Worm (Caenorhabditis elegans): ENCODE measurements around the gene pygl-1.

pygl-1 gene

ce11 chrV:3575759-3576158 is 3.1 kb upstream of the pygl-1 start, which contains the start of gene grl-27:
TSS of gene grl-27 (minus strand) at chrV:3575859.
- TF ChIP-seq elt-3 (tag; optimal IDR thresholded peaks at IDR 0.05): no peak
- no peak for TF ChIP-seq mls-2 (tag; optimal IDR thresholded peaks at IDR 0.05)
- no peak for TF ChIP-seq ceh-83 (GFP tag; optimal IDR thresholded peaks at IDR 0.05)
- TF ChIP-seq elt-1 (tag; optimal IDR thresholded peaks at IDR 0.05; ENCODE audit: borderline replicate concordance, insufficient read depth): no peak
- no peak for TF ChIP-seq M03D4.4 (tag; optimal IDR thresholded peaks at IDR 0.05)
- TF ChIP-seq snpc-4 (tag; optimal IDR thresholded peaks at IDR 0.05): no peak
- no peak for TF ChIP-seq ces-1 (GFP tag; optimal IDR thresholded peaks at IDR 0.05)
- no peak for TF ChIP-seq ceh-39 (tag; optimal IDR thresholded peaks at IDR 0.05)
- no peak for TF ChIP-seq unc-62 (GFP tag; optimal IDR thresholded peaks at IDR 0.05)

DNA sequence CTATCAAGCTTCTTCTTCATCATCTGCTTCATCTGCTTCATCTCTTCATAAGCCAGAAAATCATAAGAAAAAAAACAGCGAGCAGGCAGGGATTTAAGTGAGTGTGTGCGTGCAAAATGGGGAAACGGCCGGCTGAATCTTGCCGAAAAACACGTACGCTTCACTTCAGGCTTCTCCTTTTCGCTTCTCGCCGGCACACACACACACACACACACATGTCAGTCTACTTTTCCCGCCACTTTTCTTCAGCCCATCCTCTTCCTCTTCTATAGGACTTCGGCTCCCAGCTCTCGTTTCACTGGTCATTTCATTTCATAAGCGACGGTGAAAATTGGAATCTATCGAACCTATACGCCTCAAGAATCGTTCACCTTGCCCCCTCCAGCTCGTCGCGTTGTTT is 425 bp downstream of the pygl-1 start:
- TF ChIP-seq nhr-237 (tag; optimal IDR thresholded peaks at IDR 0.05): no peak
- TF ChIP-seq elt-3 (tag; optimal IDR thresholded peaks at IDR 0.05): no peak
- no peak for TF ChIP-seq nhr-76 (tag; optimal IDR thresholded peaks at IDR 0.05)
- no peak for TF ChIP-seq drap-1 (GFP tag; optimal IDR thresholded peaks at IDR 0.05)
- no peak for TF ChIP-seq mls-2 (tag; optimal IDR thresholded peaks at IDR 0.05)
- TF ChIP-seq nhr-28 (tag; optimal IDR thresholded peaks at IDR 0.05): no peak
- no peak for TF ChIP-seq unc-62 (GFP tag; optimal IDR thresholded peaks at IDR 0.05)
- no peak for TF ChIP-seq sptf-1 (tag; optimal IDR thresholded peaks at IDR 0.05)
- no peak for TF ChIP-seq lin-32 (GFP tag; optimal IDR thresholded peaks at IDR 0.05)
- TF ChIP-seq mep-1 (tag; optimal IDR thresholded peaks at IDR 0.05): no peak
- no peak for TF ChIP-seq mab-5 (tag; optimal IDR thresholded peaks at IDR 0.05)
- no peak for TF ChIP-seq sem-2 (GFP tag; optimal IDR thresholded peaks at IDR 0.05)
- no peak for TF ChIP-seq nhr-2 (tag; optimal IDR thresholded peaks at IDR 0.05)
- no peak for TF ChIP-seq unc-39 (tag; optimal IDR thresholded peaks at IDR 0.05)
- no peak for TF ChIP-seq ztf-11 (tag; optimal IDR thresholded peaks at IDR 0.05)
- no peak for TF ChIP-seq ceh-83 (GFP tag; optimal IDR thresholded peaks at IDR 0.05)

ce11 chrV:3579795-3580194 is 972 bp downstream of the pygl-1 start:
- TF ChIP-seq lsy-2 (tag; optimal IDR thresholded peaks at IDR 0.05): peak; percentile 6
- peak; percentile 67 for TF ChIP-seq hlh-1 (tag; optimal IDR thresholded peaks at IDR 0.05)
- no peak for TF ChIP-seq ceh-39 (tag; optimal IDR thresholded peaks at IDR 0.05)
- TF ChIP-seq nhr-76 (tag; optimal IDR thresholded peaks at IDR 0.05): no peak

ce11 chrV:3580385-3580784 is 1.6 kb downstream of the pygl-1 start:
- no peak for TF ChIP-seq unc-62 (GFP tag; optimal IDR thresholded peaks at IDR 0.05)
- no peak for TF ChIP-seq zip-8 (tag; optimal IDR thresholded peaks at IDR 0.05)
- TF ChIP-seq drap-1 (GFP tag; optimal IDR thresholded peaks at IDR 0.05): no peak
- no peak for TF ChIP-seq sem-2 (GFP tag; optimal IDR thresholded peaks at IDR 0.05)
- no peak for TF ChIP-seq snpc-4 (tag; optimal IDR thresholded peaks at IDR 0.05)
- TF ChIP-seq nhr-2 (tag; optimal IDR thresholded peaks at IDR 0.05): no peak
- no peak for TF ChIP-seq M03D4.4 (tag; optimal IDR thresholded peaks at IDR 0.05)
- TF ChIP-seq blmp-1 (tag; optimal IDR thresholded peaks at IDR 0.05): no peak
- TF ChIP-seq tbx-8 (GFP tag; optimal IDR thresholded peaks at IDR 0.05): no peak
- TF ChIP-seq unc-120 (tag; optimal IDR thresholded peaks at IDR 0.05; ENCODE audit: poor library complexity, severe bottlenecking): no peak
- no peak for TF ChIP-seq flh-1 (GFP tag; optimal IDR thresholded peaks at IDR 0.05)
- no peak for TF ChIP-seq unc-39 (tag; optimal IDR thresholded peaks at IDR 0.05)
- no peak for TF ChIP-seq mep-1 (tag; optimal IDR thresholded peaks at IDR 0.05)
- TF ChIP-seq nhr-76 (tag; optimal IDR thresholded peaks at IDR 0.05): no peak
- TF ChIP-seq elt-1 (tag; optimal IDR thresholded peaks at IDR 0.05; ENCODE audit: borderline replicate concordance, insufficient read depth): no peak
- TF ChIP-seq pha-4 (tag; optimal IDR thresholded peaks at IDR 0.05): no peak
- TF ChIP-seq hlh-1 (tag; optimal IDR thresholded peaks at IDR 0.05): no peak

ce11 chrV:3581034-3581433 is 2.2 kb downstream of the pygl-1 start:
- TF ChIP-seq snpc-4 (tag; optimal IDR thresholded peaks at IDR 0.05) (no peak), pha-4 (tag; optimal IDR thresholded peaks at IDR 0.05) (no peak), drap-1 (GFP tag; optimal IDR thresholded peaks at IDR 0.05) (no peak), sptf-1 (tag; optimal IDR thresholded peaks at IDR 0.05) (no peak), nhr-237 (tag; optimal IDR thresholded peaks at IDR 0.05) (no peak), flh-1 (GFP tag; optimal IDR thresholded peaks at IDR 0.05) (no peak), mls-2 (tag; optimal IDR thresholded peaks at IDR 0.05) (no peak), M03D4.4 (tag; optimal IDR thresholded peaks at IDR 0.05) (no peak), mep-1 (tag; optimal IDR thresholded peaks at IDR 0.05) (no peak), lin-32 (GFP tag; optimal IDR thresholded peaks at IDR 0.05) (no peak), lsy-2 (tag; optimal IDR thresholded peaks at IDR 0.05) (no peak), nhr-12 (tag; optimal IDR thresholded peaks at IDR 0.05) (no peak), nhr-76 (tag; optimal IDR thresholded peaks at IDR 0.05) (no peak), ceh-39 (tag; optimal IDR thresholded peaks at IDR 0.05) (no peak), unc-120 (tag; optimal IDR thresholded peaks at IDR 0.05; ENCODE audit: poor library complexity, severe bottlenecking) (no peak)
